Fruit fly (Drosophila melanogaster) whole organism, wandering third instar larva: ENCODE results near the gene CG10948.

Source experiments
- Jra ChIP-seq: sonication (Bioruptor generic); optimal IDR thresholded peaks from 2 replicates; lab custom pipeline; 2016; ENCODE audit warnings: missing biosample characterization, missing genetic modification characterization
- OdsH ChIP-seq: fragments of 200-800 bp; sonication (Bioruptor generic); optimal IDR thresholded peaks from 2 replicates; lab custom pipeline; 2016; ENCODE audit warnings: missing biosample characterization, mild to moderate bottlenecking, missing genetic modification characterization
- dl ChIP-seq, 2 experiments: fragments of 175-275, 200-275 bp in 1 of 2; fragments of 200-275 bp in 1 of 2; sonication (Bioruptor generic); optimal IDR thresholded peaks; lab custom pipeline; 2018; ENCODE audit warnings: mild to moderate bottlenecking in 2 of 2, missing biosample characterization in 2 of 2, missing genetic modification characterization in 2 of 2, moderate library complexity in 2 of 2; ENCODE audit not compliant: partially characterized antibody in 2 of 2, insufficient read depth in 1 of 2
- jim ChIP-seq: fragments of 175-275, 200-325 bp; sonication (Bioruptor generic); optimal IDR thresholded peaks from 2 replicates; lab custom pipeline; 2016; ENCODE audit warnings: missing biosample characterization, mild to moderate bottlenecking, missing genetic modification characterization
- pan ChIP-seq: fragments of >200 bp; optimal IDR thresholded peaks from 2 replicates; lab custom pipeline; 2017

- TF ChIP-seq jim (no peak), dl (GFP tag; optimal IDR thresholded peaks at IDR 0.05; lab: Kevin White, UChicago; ENCODE audit: insufficient read depth in 1 of 2, partially characterized antibody in 2 of 2) (no peak), Jra (no peak), OdsH (GFP tag; lab: Kevin White, UChicago) (no peak), pan (no peak)
Measured at dm6 chr3L:12827705-12828104, 22.2 kb downstream of the CG10948 start.
